Fruit fly (Drosophila melanogaster) whole organism, embryonic: ENCODE results near the gene pall.

Experiments
- Atf3 ChIP-seq: fragments of 200-800 bp; sonication (Bioruptor generic); optimal IDR thresholded peaks from 3 replicates; lab custom pipeline; 2016; ENCODE audit warnings: missing biosample characterization, missing genetic modification characterization
- B-H1 ChIP-seq: fragments of 200-800 bp; sonication (Bioruptor generic); IDR thresholded peaks from 3 replicates; pipeline ENCODE4 v1.3.6; 2022; ENCODE audit warnings: missing biosample characterization, missing genetic modification characterization
- Bdp1 ChIP-seq: fragments of 200-800 bp; sonication (Bioruptor generic); optimal IDR thresholded peaks from 3 replicates; lab custom pipeline; 2016; ENCODE audit warnings: missing biosample characterization, missing genetic modification characterization
- CG11723 ChIP-seq: fragments of 200-800 bp; sonication (Bioruptor generic); optimal IDR thresholded peaks from 2 replicates; lab custom pipeline; 2017; ENCODE audit warnings: missing biosample characterization, mild to moderate bottlenecking, missing genetic modification characterization
- CG12236 ChIP-seq: fragments of 200-800 bp; sonication (Bioruptor generic); optimal IDR thresholded peaks from 2 replicates; lab custom pipeline; 2016; ENCODE audit warnings: missing biosample characterization, missing genetic modification characterization
- CG13424 ChIP-seq: fragments of 200-800 bp; sonication (Bioruptor generic); optimal IDR thresholded peaks from 2 replicates; lab custom pipeline; 2019; ENCODE audit warnings: missing biosample characterization, mild to moderate bottlenecking, missing genetic modification characterization, moderate library complexity
- CG14860 ChIP-seq: fragments of 200-800 bp; sonication (Bioruptor generic); IDR thresholded peaks from 3 replicates; pipeline ENCODE4 v1.3.6; 2022; ENCODE audit warnings: missing biosample characterization, missing genetic modification characterization; ENCODE audit not compliant: partially characterized antibody
- CG1647 ChIP-seq: fragments of 200-800 bp; sonication (Bioruptor generic); optimal IDR thresholded peaks from 3 replicates; lab custom pipeline; 2016; ENCODE audit warnings: missing biosample characterization, missing genetic modification characterization
- CG31388 ChIP-seq: fragments of 200-800 bp; sonication (Bioruptor generic); optimal IDR thresholded peaks from 2 replicates; lab custom pipeline; 2016; ENCODE audit warnings: missing biosample characterization, missing genetic modification characterization
- CG34224 ChIP-seq: fragments of 200-800 bp; sonication (Bioruptor generic); IDR thresholded peaks from 3 replicates; pipeline ENCODE4 v1.3.6; 2022; ENCODE audit warnings: missing biosample characterization, missing genetic modification characterization; ENCODE audit not compliant: partially characterized antibody
- CG5245 ChIP-seq: fragments of 200-800 bp; sonication (Bioruptor generic); optimal IDR thresholded peaks from 3 replicates; lab custom pipeline; 2016; ENCODE audit warnings: missing biosample characterization, missing genetic modification characterization
- CG5953 ChIP-seq: fragments of 200-800 bp; sonication (Bioruptor generic); IDR thresholded peaks from 2 replicates; pipeline ENCODE4 v1.3.6; 2022; ENCODE audit warnings: missing biosample characterization, missing genetic modification characterization
- CG6683 ChIP-seq: fragments of 200-800 bp; sonication (Bioruptor generic); optimal IDR thresholded peaks from 2 replicates; lab custom pipeline; 2017; ENCODE audit warnings: missing biosample characterization, mild to moderate bottlenecking, missing genetic modification characterization, missing genetic modification reagents
- CG6854 ChIP-seq: fragments of 200-800 bp; sonication (Bioruptor generic); optimal IDR thresholded peaks from 3 replicates; lab custom pipeline; 2017; ENCODE audit warnings: missing biosample characterization, mild to moderate bottlenecking, missing genetic modification characterization
- CG7556 ChIP-seq: fragments of 200-800 bp; sonication (Bioruptor generic); optimal IDR thresholded peaks from 2 replicates; lab custom pipeline; 2017; ENCODE audit warnings: missing biosample characterization, mild to moderate bottlenecking, missing genetic modification characterization
- CG8388 ChIP-seq: fragments of 200-800 bp; sonication (Bioruptor generic); optimal IDR thresholded peaks from 2 replicates; lab custom pipeline; 2019; ENCODE audit warnings: missing biosample characterization, mild to moderate bottlenecking, missing genetic modification characterization, moderate library complexity
- CG8765 ChIP-seq: fragments of 200-800 bp; sonication (Bioruptor generic); IDR thresholded peaks from 2 replicates; pipeline ENCODE4 v1.3.6; 2022; ENCODE audit warnings: missing biosample characterization, missing genetic modification characterization
- CG8924 ChIP-seq: fragments of 200-800 bp; optimal IDR thresholded peaks from 3 replicates; lab custom pipeline; 2019; ENCODE audit warnings: missing biosample characterization, mild to moderate bottlenecking, missing genetic modification characterization, moderate library complexity
- CG9609 ChIP-seq: fragments of 200-800 bp; sonication (Bioruptor generic); optimal IDR thresholded peaks from 3 replicates; lab custom pipeline; 2016; ENCODE audit warnings: missing biosample characterization, missing genetic modification characterization
- CrebB ChIP-seq: fragments of 200-800 bp; sonication (Bioruptor generic); optimal IDR thresholded peaks from 3 replicates; lab custom pipeline; 2018; ENCODE audit warnings: missing biosample characterization, mild to moderate bottlenecking, missing genetic modification characterization
- Dll ChIP-seq: fragments of 200-800 bp; sonication (Bioruptor generic); IDR thresholded peaks from 4 replicates; pipeline ENCODE4 v1.3.6; 2022; ENCODE audit warnings: missing biosample characterization, missing genetic modification characterization; ENCODE audit not compliant: partially characterized antibody
- Drgx ChIP-seq: fragments of 200-800 bp; sonication (Bioruptor generic); IDR thresholded peaks from 2 replicates; pipeline ENCODE4 v1.3.6; 2022; ENCODE audit warnings: missing biosample characterization, missing genetic modification characterization
- Eip74EF ChIP-seq, 2 experiments: fragments of 200-800 bp in 1 of 2; fragments of >200 bp in 1 of 2; sonication (Bioruptor generic) in 1 of 2; optimal IDR thresholded peaks; 2 replicates each; lab custom pipeline; 2017 to 2019; ENCODE audit warnings: missing biosample characterization in 2 of 2, missing genetic modification characterization in 2 of 2, mild to moderate bottlenecking in 1 of 2, moderate library complexity in 1 of 2
- HLH4C ChIP-seq: fragments of 200-800 bp; sonication (Bioruptor generic); IDR thresholded peaks from 3 replicates; pipeline ENCODE4 v1.3.6; 2022; ENCODE audit warnings: missing biosample characterization, missing genetic modification characterization; ENCODE audit not compliant: partially characterized antibody
- Hmr ChIP-seq: fragments of 200-800 bp; sonication (Bioruptor generic); optimal IDR thresholded peaks from 3 replicates; lab custom pipeline; 2017; ENCODE audit warnings: mild to moderate bottlenecking, missing biosample characterization, missing genetic modification reagents, missing genetic modification characterization
- Lim3 ChIP-seq: fragments of 200-800 bp; sonication (Bioruptor generic); IDR thresholded peaks from 2 replicates; pipeline ENCODE4 v1.3.6; 2022; ENCODE audit warnings: missing biosample characterization, missing genetic modification characterization
- MESR4 ChIP-seq: fragments of 200-800 bp; sonication (Bioruptor generic); optimal IDR thresholded peaks from 2 replicates; lab custom pipeline; 2018; ENCODE audit warnings: missing biosample characterization, mild to moderate bottlenecking, missing genetic modification characterization, moderate library complexity
- Myb ChIP-seq: fragments of 200-800 bp; sonication (Bioruptor generic); optimal IDR thresholded peaks from 2 replicates; lab custom pipeline; 2016; ENCODE audit warnings: missing biosample characterization, missing genetic modification characterization
- NFAT ChIP-seq: fragments of 200-800 bp; sonication (Bioruptor generic); IDR thresholded peaks from 2 replicates; pipeline ENCODE4 v1.3.6; 2022; ENCODE audit warnings: missing biosample characterization, missing genetic modification characterization
- NK7.1 ChIP-seq: fragments of 200-800 bp; sonication (Bioruptor generic); optimal IDR thresholded peaks from 3 replicates; lab custom pipeline; 2016; ENCODE audit warnings: missing biosample characterization, missing genetic modification characterization
- NfI ChIP-seq: fragments of 200-800 bp; sonication (Bioruptor generic); optimal IDR thresholded peaks from 3 replicates; lab custom pipeline; 2018; ENCODE audit warnings: missing biosample characterization, mild to moderate bottlenecking, missing genetic modification characterization, moderate library complexity
- abd-A ChIP-seq: fragments of 200-800 bp; sonication (Bioruptor generic); optimal IDR thresholded peaks from 3 replicates; lab custom pipeline; 2019; ENCODE audit warnings: missing biosample characterization, mild to moderate bottlenecking, missing genetic modification characterization, moderate library complexity
- ato ChIP-seq: fragments of 200-800 bp; sonication (Bioruptor generic); IDR thresholded peaks from 2 replicates; pipeline ENCODE4 v1.3.6; 2022; ENCODE audit warnings: missing biosample characterization, missing genetic modification characterization; ENCODE audit not compliant: partially characterized antibody
- chm ChIP-seq: fragments of 200-800 bp; sonication (Bioruptor generic); IDR thresholded peaks from 2 replicates; pipeline ENCODE4 v1.3.6; 2022; ENCODE audit warnings: missing biosample characterization, missing genetic modification characterization
- dmrt99B ChIP-seq: fragments of 200-800 bp; sonication (Bioruptor generic); optimal IDR thresholded peaks from 2 replicates; lab custom pipeline; 2018; ENCODE audit warnings: missing biosample characterization, mild to moderate bottlenecking, missing genetic modification characterization, moderate library complexity
- fru ChIP-seq: fragments of >200 bp; optimal IDR thresholded peaks from 2 replicates; lab custom pipeline; 2017
- gcm2 ChIP-seq: fragments of 200-800 bp; sonication (Bioruptor generic); optimal IDR thresholded peaks from 2 replicates; lab custom pipeline; 2016; ENCODE audit warnings: missing biosample characterization, missing genetic modification characterization
- ham ChIP-seq: fragments of 200-800 bp; sonication (Bioruptor generic); IDR thresholded peaks from 2 replicates; pipeline ENCODE4 v1.3.6; 2022; ENCODE audit warnings: missing biosample characterization, missing genetic modification characterization
- klu ChIP-seq: fragments of 200-800 bp; sonication (Bioruptor generic); IDR thresholded peaks from 2 replicates; pipeline ENCODE4 v1.3.6; 2022; ENCODE audit warnings: missing biosample characterization, missing genetic modification characterization
- kni ChIP-seq: fragments of 200-800 bp; sonication (Bioruptor generic); optimal IDR thresholded peaks from 3 replicates; lab custom pipeline; 2017; ENCODE audit warnings: mild to moderate bottlenecking, missing biosample characterization, missing genetic modification reagents, missing genetic modification characterization
- luna ChIP-seq: fragments of 200-800 bp; sonication (Bioruptor generic); optimal IDR thresholded peaks from 2 replicates; lab custom pipeline; 2016; ENCODE audit warnings: missing biosample characterization, missing genetic modification characterization
- mirr ChIP-seq: fragments of 200-800 bp; sonication (Bioruptor generic); optimal IDR thresholded peaks from 3 replicates; lab custom pipeline; 2018; ENCODE audit warnings: missing biosample characterization, mild to moderate bottlenecking, missing genetic modification characterization
- mld ChIP-seq: fragments of 200-800 bp; sonication (Bioruptor generic); IDR thresholded peaks from 3 replicates; pipeline ENCODE4 v1.3.6; 2022; ENCODE audit warnings: missing biosample characterization, missing genetic modification characterization; ENCODE audit not compliant: partially characterized antibody
- row ChIP-seq: fragments of 200-800 bp; sonication (Bioruptor generic); IDR thresholded peaks from 3 replicates; pipeline ENCODE4 v1.3.6; 2022; ENCODE audit warnings: missing biosample characterization, missing genetic modification characterization
- shn ChIP-seq: fragments of 200-800 bp; sonication (Bioruptor generic); optimal IDR thresholded peaks from 3 replicates; lab custom pipeline; 2016; ENCODE audit warnings: missing biosample characterization, missing genetic modification characterization
- sisA ChIP-seq: fragments of 200-800 bp; sonication (Bioruptor generic); IDR thresholded peaks from 2 replicates; pipeline ENCODE4 v1.3.6; 2022; ENCODE audit warnings: missing biosample characterization, missing genetic modification characterization
- sr ChIP-seq: fragments of 200-800 bp; sonication (Bioruptor generic); IDR thresholded peaks from 3 replicates; pipeline ENCODE4 v1.3.6; 2022; ENCODE audit warnings: missing biosample characterization, missing genetic modification characterization
- trem ChIP-seq: fragments of 200-800 bp; optimal IDR thresholded peaks from 3 replicates; lab custom pipeline; 2019; ENCODE audit warnings: missing biosample characterization, mild to moderate bottlenecking, missing genetic modification characterization, moderate library complexity
- ttk ChIP-seq: fragments of 200-800 bp; sonication (Bioruptor generic); IDR thresholded peaks from 2 replicates; pipeline ENCODE4 v2.1.2; 2022; ENCODE audit warnings: missing biosample characterization, missing genetic modification characterization
- usp ChIP-seq: fragments of >200 bp; optimal IDR thresholded peaks from 2 replicates; lab custom pipeline; 2017; ENCODE audit warnings: missing biosample characterization, missing genetic modification characterization

Gene pall

dm6 chr3L:9509037-9509830 is 21.6 kb upstream of the pall start, which contains the start of gene CG3408 (continued):
- no peak; the same call in 2 of the 3 replicates for TF ChIP-seq CG34224
- no peak; the same call in 1 of the 2 replicates for TF ChIP-seq Drgx
- TF ChIP-seq Dll (GFP tag; lab: Robert Waterston, UW), result no peak
- TF ChIP-seq HLH4C, result no peak
- TF ChIP-seq trem (tag; lab: Kevin White, UChicago), result peak; percentile 29
- TF ChIP-seq NK7.1, result no peak
- TF ChIP-seq abd-A (tag; lab: Kevin White, UChicago), result peak; percentile 61
- TF ChIP-seq ham (GFP tag; lab: Robert Waterston, UW), result no peak
- no peak for TF ChIP-seq CG9609 (GFP tag; lab: Kevin White, UChicago)
- no peak for TF ChIP-seq fru
- TF ChIP-seq Myb (GFP tag; lab: Kevin White, UChicago), result peak; percentile 46
- no peak for TF ChIP-seq CG5953 (GFP tag; lab: Robert Waterston, UW)
- no peak for TF ChIP-seq CG12236
- TF ChIP-seq CG8388 (GFP tag; lab: Kevin White, UChicago), result no peak
- TF ChIP-seq gcm2 (GFP tag; lab: Kevin White, UChicago), result no peak
- no peak for TF ChIP-seq Atf3 (GFP tag; lab: Kevin White, UChicago)
- TF ChIP-seq sisA (GFP tag; lab: Robert Waterston, UW), result no peak
- no peak for TF ChIP-seq CG11723
- 0 out of 2 replicates have a peak, but pooled peaks have one; percentile 5 for TF ChIP-seq ttk (GFP tag; lab: Robert Waterston, UW)
- TF ChIP-seq usp, result no peak
- TF ChIP-seq CG1647 (GFP tag; lab: Kevin White, UChicago), result no peak
- TF ChIP-seq B-H1 (GFP tag; lab: Robert Waterston, UW), result no peak
- TF ChIP-seq mld (GFP tag; lab: Robert Waterston, UW), result no peak
- peak; percentile 46; the same call in 1 of the 3 replicates for TF ChIP-seq CG14860
- TF ChIP-seq CG7556 (GFP tag; lab: Kevin White, UChicago), result peak; percentile 6
- TF ChIP-seq Bdp1 (GFP tag; lab: Kevin White, UChicago), result no peak
- no peak for TF ChIP-seq CG8765 (GFP tag; lab: Robert Waterston, UW)
- TF ChIP-seq Eip74EF (GFP tag; optimal IDR thresholded peaks at IDR 0.05; lab: Kevin White, UChicago), result peak in 1 of 2 experiments; percentile 77
- TF ChIP-seq luna, result no peak
- no peak for TF ChIP-seq CG31388 (GFP tag; lab: Kevin White, UChicago)
- TF ChIP-seq mirr (GFP tag; lab: Kevin White, UChicago), result peak; percentile 55
- TF ChIP-seq chm (GFP tag; lab: Robert Waterston, UW), result no peak
- TF ChIP-seq kni (GFP tag; lab: Kevin White, UChicago), result peak; percentile 7
- no peak for TF ChIP-seq CG6854 (GFP tag; lab: Kevin White, UChicago)
- peak; percentile 48 for TF ChIP-seq Hmr (GFP tag; lab: Kevin White, UChicago)
- no peak for TF ChIP-seq CrebB (tag; lab: Kevin White, UChicago)
- no peak for TF ChIP-seq Lim3 (GFP tag; lab: Robert Waterston, UW)
- TF ChIP-seq NFAT (GFP tag; lab: Robert Waterston, UW), result no peak
- no peak for TF ChIP-seq sr (GFP tag; lab: Robert Waterston, UW)
- TF ChIP-seq row (GFP tag; lab: Robert Waterston, UW), result no peak; the same call in 2 of the 3 replicates
- TF ChIP-seq MESR4, result peak; percentile 35
- no peak for TF ChIP-seq CG6683
- no peak for TF ChIP-seq ato
- TF ChIP-seq CG13424 (tag; lab: Kevin White, UChicago), result no peak
- no peak for TF ChIP-seq NfI (GFP tag; lab: Kevin White, UChicago)
- TF ChIP-seq shn (GFP tag; lab: Kevin White, UChicago), result no peak
- TF ChIP-seq dmrt99B, result no peak
- peak; percentile 43 for TF ChIP-seq CG8924 (tag; lab: Kevin White, UChicago)
- no peak for TF ChIP-seq CG5245 (GFP tag; lab: Kevin White, UChicago)
- TF ChIP-seq klu, result no peak
